Worm (Caenorhabditis elegans) whole organism, L4 larva: ENCODE data around the gene C05E11.7.

Experiments used
- D1046.2 ChIP-seq: fragments of 200-800 bp; sonication (Bioruptor generic); IDR thresholded peaks from 2 replicates; pipeline ENCODE4 v1.3.6; 2022; ENCODE audit warnings: missing genetic modification characterization, missing compliant biosample characterization
- F10B5.3 ChIP-seq: sonication (generic microtip); optimal IDR thresholded peaks from 2 replicates; lab custom pipeline; 2016; ENCODE audit warnings: mild to moderate bottlenecking, missing genetic modification characterization, missing compliant biosample characterization
- F37D6.2 ChIP-seq: sonication (generic microtip); optimal IDR thresholded peaks from 2 replicates; lab custom pipeline; 2016; ENCODE audit warnings: mild to moderate bottlenecking, missing genetic modification characterization, missing compliant biosample characterization
- F44E2.7 ChIP-seq: fragments of 200-800 bp; sonication (Bioruptor generic); IDR thresholded peaks from 2 replicates; pipeline ENCODE4 v2.1.2; 2022; ENCODE audit warnings: missing genetic modification characterization, missing compliant biosample characterization
- R02D3.7 ChIP-seq: fragments of 150-350 bp; sonication (generic microtip); optimal IDR thresholded peaks from 3 replicates; lab custom pipeline; 2014; ENCODE audit warnings: missing biosample characterization, missing genetic modification characterization
- T20F7.1 ChIP-seq: fragments of 200-800 bp; sonication (Bioruptor generic); optimal IDR thresholded peaks from 2 replicates; lab custom pipeline; 2018; ENCODE audit warnings: mild to moderate bottlenecking, missing genetic modification characterization, missing compliant biosample characterization
- T26A8.4 ChIP-seq: fragments of 200-800 bp; sonication (Bioruptor generic); IDR thresholded peaks from 2 replicates; pipeline ENCODE4 v1.3.6; 2022; ENCODE audit warnings: missing genetic modification characterization, missing compliant biosample characterization
- Y48G9A.11 ChIP-seq: fragments of 200-800 bp; sonication (Bioruptor generic); IDR thresholded peaks from 2 replicates; pipeline ENCODE4 v1.3.6; 2022; ENCODE audit warnings: missing genetic modification reagents, missing genetic modification characterization, missing compliant biosample characterization
- aha-1 ChIP-seq: fragments of 150-350 bp; peaks from one replicate; lab custom pipeline; 2014; ENCODE audit warnings: missing biosample characterization, missing genetic modification characterization
- aly-2 ChIP-seq: sonication (generic microtip); optimal IDR thresholded peaks from 2 replicates; lab custom pipeline; 2018; ENCODE audit warnings: missing biosample characterization, missing genetic modification characterization
- arid-1 ChIP-seq: fragments of 200-800 bp; sonication (Bioruptor generic); conservative IDR thresholded peaks from 2 replicates; pipeline ENCODE4 v1.3.6; 2022; ENCODE audit warnings: missing genetic modification reagents, missing genetic modification characterization, missing compliant biosample characterization
- daf-8 ChIP-seq: fragments of 200-800 bp; sonication (Bioruptor generic); IDR thresholded peaks from 2 replicates; pipeline ENCODE4 v1.3.6; 2022; ENCODE audit warnings: missing genetic modification characterization, missing compliant biosample characterization
- dmd-6 ChIP-seq: fragments of 200-800 bp; sonication (Bioruptor generic); IDR thresholded peaks from 2 replicates; pipeline ENCODE4 v1.3.6; 2022; ENCODE audit warnings: missing genetic modification reagents, missing genetic modification characterization, missing compliant biosample characterization
- dmd-9 ChIP-seq: fragments of 200-800 bp; sonication (Bioruptor generic); IDR thresholded peaks from 2 replicates; pipeline ENCODE4 v1.3.6; 2022; ENCODE audit warnings: missing genetic modification reagents, missing genetic modification characterization, missing compliant biosample characterization
- dpl-1 ChIP-seq: fragments of 150-350 bp; optimal IDR thresholded peaks from 2 replicates; lab custom pipeline; 2014; ENCODE audit warnings: missing biosample characterization, missing genetic modification reagents, missing genetic modification characterization
- duxl-1 ChIP-seq: sonication (generic microtip); optimal IDR thresholded peaks from 2 replicates; lab custom pipeline; 2016; ENCODE audit warnings: mild to moderate bottlenecking, missing genetic modification characterization, moderate library complexity, missing compliant biosample characterization; ENCODE audit not compliant: poor library complexity
- egl-27 ChIP-seq: sonication (generic microtip); optimal IDR thresholded peaks from 3 replicates; lab custom pipeline; 2017; ENCODE audit warnings: missing biosample characterization, missing genetic modification reagents, missing genetic modification characterization
- fkh-10 ChIP-seq: fragments of 150-350 bp; optimal IDR thresholded peaks from 2 replicates; lab custom pipeline; 2014; ENCODE audit warnings: missing biosample characterization, missing genetic modification reagents, missing genetic modification characterization
- hif-1 ChIP-seq, 2 experiments: sonication (generic microtip); optimal IDR thresholded peaks; 2 replicates each; lab custom pipeline; 2016 to 2017; ENCODE audit warnings: missing compliant biosample characterization in 2 of 2, missing genetic modification characterization in 2 of 2, missing genetic modification reagents in 2 of 2, missing genotype in 2 of 2, mild to moderate bottlenecking in 1 of 2
- hlh-30 ChIP-seq: sonication (generic microtip); optimal IDR thresholded peaks from 2 replicates; lab custom pipeline; 2017; ENCODE audit warnings: antibody characterized with exemption, mild to moderate bottlenecking, missing genetic modification characterization, missing compliant biosample characterization; ENCODE audit not compliant: insufficient read depth
- hmg-1.1 ChIP-seq: fragments of 200-800 bp; sonication (Bioruptor generic); IDR thresholded peaks from 2 replicates; pipeline ENCODE4 v1.3.6; 2022; ENCODE audit warnings: missing genetic modification reagents, missing genetic modification characterization, missing compliant biosample characterization
- lim-7 ChIP-seq: fragments of 200-800 bp; sonication (Bioruptor generic); IDR thresholded peaks from 2 replicates; pipeline ENCODE4 v1.3.6; 2022; ENCODE audit warnings: missing genetic modification characterization, missing compliant biosample characterization
- lin-1 ChIP-seq: fragments of 200-800 bp; sonication (Bioruptor generic); IDR thresholded peaks from 2 replicates; pipeline ENCODE4 v1.3.6; 2022; ENCODE audit warnings: missing genetic modification reagents, missing genetic modification characterization, missing compliant biosample characterization
- lin-13 ChIP-seq: fragments of 150-350 bp; optimal IDR thresholded peaks from 2 replicates; lab custom pipeline; 2014; ENCODE audit warnings: missing biosample characterization, missing genetic modification reagents, missing genetic modification characterization
- lin-29 ChIP-seq: fragments of 200-800 bp; sonication (Bioruptor generic); IDR thresholded peaks from 2 replicates; pipeline ENCODE4 v1.3.6; 2022; ENCODE audit warnings: missing genetic modification reagents, missing genetic modification characterization, missing compliant biosample characterization
- lin-39 ChIP-seq: fragments of 150-350 bp; optimal IDR thresholded peaks from 2 replicates; lab custom pipeline; 2014; ENCODE audit warnings: missing biosample characterization, missing genetic modification reagents, missing genetic modification characterization
- lsy-2 ChIP-seq, 2 experiments: fragments of 150-350 bp in 1 of 2; sonication (generic microtip) in 1 of 2; optimal IDR thresholded peaks; 2 replicates each; lab custom pipeline; 2014 to 2017; ENCODE audit warnings: missing biosample characterization in 2 of 2, missing genetic modification characterization in 2 of 2
- madf-5 ChIP-seq, 2 experiments: fragments of 200-800 bp; sonication (Bioruptor generic); IDR thresholded peaks; 2 replicates each; pipeline ENCODE4 v1.3.6; 2022; ENCODE audit warnings: missing compliant biosample characterization in 2 of 2, missing genetic modification characterization in 2 of 2
- mdl-1 ChIP-seq, 2 experiments: fragments of 150-350 bp in 1 of 2; sonication (generic microtip) in 1 of 2; optimal IDR thresholded peaks; 2 replicates each; lab custom pipeline; 2014 to 2017; ENCODE audit warnings: missing biosample characterization in 2 of 2, missing genetic modification characterization in 2 of 2
- mdt-29 ChIP-seq: fragments of 200-800 bp; sonication (Bioruptor generic); IDR thresholded peaks from 2 replicates; pipeline ENCODE4 v1.3.6; 2022; ENCODE audit warnings: missing genetic modification reagents, missing genetic modification characterization, missing compliant biosample characterization
- mep-1 ChIP-seq: fragments of 150-350 bp; sonication (generic microtip); optimal IDR thresholded peaks from 3 replicates; lab custom pipeline; 2014; ENCODE audit warnings: missing biosample characterization, missing genetic modification characterization
- mxl-3 ChIP-seq: fragments of 200-800 bp; sonication (Bioruptor generic); optimal IDR thresholded peaks from 2 replicates; lab custom pipeline; 2018; ENCODE audit warnings: mild to moderate bottlenecking, missing genetic modification characterization, missing compliant biosample characterization
- nhr-102 ChIP-seq: sonication (generic microtip); optimal IDR thresholded peaks from 2 replicates; lab custom pipeline; 2016; ENCODE audit warnings: mild to moderate bottlenecking, missing genetic modification characterization, moderate library complexity, missing compliant biosample characterization
- nhr-111 ChIP-seq: fragments of 200-800 bp; sonication (Bioruptor generic); optimal IDR thresholded peaks from 2 replicates; lab custom pipeline; 2018; ENCODE audit warnings: mild to moderate bottlenecking, missing genetic modification characterization, missing compliant biosample characterization
- nhr-237 ChIP-seq: sonication (generic microtip); optimal IDR thresholded peaks from 2 replicates; lab custom pipeline; 2017; ENCODE audit warnings: missing biosample characterization, missing genetic modification characterization
- nhr-28 ChIP-seq: fragments of 150-350 bp; optimal IDR thresholded peaks from 2 replicates; lab custom pipeline; 2014; ENCODE audit warnings: missing biosample characterization, missing genetic modification characterization
- nhr-42 ChIP-seq: fragments of 200-800 bp; sonication (Bioruptor generic); IDR thresholded peaks from 2 replicates; pipeline ENCODE4 v1.3.6; 2022; ENCODE audit warnings: missing genetic modification characterization, missing compliant biosample characterization
- nhr-48 ChIP-seq: sonication (generic microtip); optimal IDR thresholded peaks from 2 replicates; lab custom pipeline; 2016; ENCODE audit warnings: mild to moderate bottlenecking, missing genetic modification characterization, missing compliant biosample characterization
- nhr-76 ChIP-seq: fragments of 150-350 bp; optimal IDR thresholded peaks from 2 replicates; lab custom pipeline; 2014; ENCODE audit warnings: missing biosample characterization, missing genetic modification characterization
- nhr-77 ChIP-seq: fragments of 150-350 bp; optimal IDR thresholded peaks from 2 replicates; lab custom pipeline; 2014; ENCODE audit warnings: missing biosample characterization, missing genetic modification characterization
- snpc-1.2 ChIP-seq: fragments of 200-800 bp; sonication (Bioruptor generic); IDR thresholded peaks from 2 replicates; pipeline ENCODE4 v1.3.6; 2022; ENCODE audit warnings: missing genetic modification reagents, missing genetic modification characterization, missing compliant biosample characterization
- spr-1 ChIP-seq: sonication (generic microtip); optimal IDR thresholded peaks from 2 replicates; lab custom pipeline; 2016; ENCODE audit warnings: mild to moderate bottlenecking, missing genetic modification characterization, missing compliant biosample characterization
- spr-3 ChIP-seq: fragments of 200-800 bp; sonication (Bioruptor generic); optimal IDR thresholded peaks from 2 replicates; lab custom pipeline; 2018; ENCODE audit warnings: mild to moderate bottlenecking, missing genetic modification characterization, missing compliant biosample characterization
- unc-39 ChIP-seq: sonication (generic microtip); optimal IDR thresholded peaks from 2 replicates; lab custom pipeline; 2017; ENCODE audit warnings: missing biosample characterization, missing genetic modification characterization
- zfp-3 ChIP-seq: fragments of 200-800 bp; sonication (Bioruptor generic); conservative IDR thresholded peaks from 2 replicates; pipeline ENCODE4 v1.3.6; 2022; ENCODE audit warnings: missing genetic modification reagents, missing genetic modification characterization, missing compliant biosample characterization

C05E11.7 gene

ce11 chrX:4615034-4615433, 29.6 kb upstream of the C05E11.7 start:
- TF ChIP-seq aha-1 (tag; lab: Kevin White, UChicago) = peak; percentile 97
- TF ChIP-seq Y48G9A.11 (GFP tag; lab: Robert Waterston, UW) = no peak

DNA sequence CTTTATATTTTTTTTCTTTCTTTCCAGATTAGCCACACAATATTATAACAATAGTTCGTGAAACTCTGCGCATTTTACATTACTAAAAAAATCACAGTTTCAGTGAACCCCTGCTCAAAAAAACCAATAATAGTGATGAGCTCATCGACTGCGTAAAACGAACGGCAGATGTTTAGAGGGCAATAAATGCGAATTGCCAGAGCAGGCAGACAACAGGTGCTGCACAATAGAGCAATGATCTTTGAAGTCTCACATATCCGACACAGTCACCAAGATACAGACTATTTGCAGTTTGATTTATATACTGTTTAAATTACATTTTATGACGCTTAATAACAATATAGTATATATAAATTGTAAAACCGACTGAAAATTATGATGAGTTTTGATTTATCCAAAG, 24.2 kb upstream of the C05E11.7 start:
- TF ChIP-seq aha-1 (tag; lab: Kevin White, UChicago) (peak; percentile 17), daf-8 (GFP tag; lab: Robert Waterston, UW) (no peak), snpc-1.2 (GFP tag; lab: Robert Waterston, UW) (no peak), mep-1 (tag; lab: Kevin White, UChicago) (no peak)

DNA sequence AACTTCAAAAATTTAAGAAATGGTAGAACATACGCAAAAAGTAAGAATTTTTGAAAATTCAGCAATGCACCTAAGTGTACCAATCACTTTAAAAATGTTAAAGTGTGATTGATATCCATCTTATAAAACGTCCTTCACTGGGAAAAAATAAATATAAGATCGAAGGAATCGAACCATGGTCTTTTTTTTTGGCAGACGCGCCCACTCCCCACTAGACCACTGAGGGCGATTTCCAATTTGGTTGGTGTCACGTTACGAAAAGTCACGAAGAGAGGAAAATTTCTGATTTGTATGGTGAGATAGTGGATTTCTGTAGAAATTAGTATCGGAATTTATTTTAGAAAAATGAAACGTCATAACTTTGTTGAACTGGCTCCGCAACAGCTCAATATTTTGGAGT, 21.8 kb upstream of the C05E11.7 start:
- TF ChIP-seq lsy-2 (tag; optimal IDR thresholded peaks at IDR 0.05; lab: Kevin White, UChicago) (no peak), nhr-77 (no peak), nhr-48 (tag; lab: Kevin White, UChicago) (no peak), lin-39 (no peak), T20F7.1 (GFP tag; lab: Kevin White, UChicago) (no peak), R02D3.7 (tag; lab: Kevin White, UChicago) (no peak), fkh-10 (GFP tag; lab: Kevin White, UChicago) (no peak), nhr-102 (tag; lab: Kevin White, UChicago) (no peak), aly-2 (tag; lab: Kevin White, UChicago) (no peak), nhr-237 (no peak), mdl-1 (tag; optimal IDR thresholded peaks at IDR 0.05; lab: Kevin White, UChicago) (no peak), dmd-9 (GFP tag; lab: Robert Waterston, UW) (no peak), hlh-30 (tag; lab: Kevin White, UChicago) (peak; percentile 15), unc-39 (no peak), lin-1 (GFP tag; lab: Robert Waterston, UW) (no peak), hmg-1.1 (GFP tag; lab: Robert Waterston, UW) (no peak), dpl-1 (GFP tag; lab: Kevin White, UChicago) (no peak), snpc-1.2 (GFP tag; lab: Robert Waterston, UW) (peak; percentile 67; the same call in 1 of the 2 replicates), lim-7 (GFP tag; lab: Robert Waterston, UW) (peak; percentile 60), nhr-111 (no peak), nhr-76 (tag; lab: Kevin White, UChicago) (no peak), duxl-1 (tag; lab: Kevin White, UChicago) (no peak), egl-27 (tag; lab: Kevin White, UChicago) (no peak), spr-3 (GFP tag; lab: Kevin White, UChicago) (no peak), hif-1 (tag; optimal IDR thresholded peaks at IDR 0.05; lab: Kevin White, UChicago) (no peak), dmd-6 (GFP tag; lab: Robert Waterston, UW) (no peak)

DNA sequence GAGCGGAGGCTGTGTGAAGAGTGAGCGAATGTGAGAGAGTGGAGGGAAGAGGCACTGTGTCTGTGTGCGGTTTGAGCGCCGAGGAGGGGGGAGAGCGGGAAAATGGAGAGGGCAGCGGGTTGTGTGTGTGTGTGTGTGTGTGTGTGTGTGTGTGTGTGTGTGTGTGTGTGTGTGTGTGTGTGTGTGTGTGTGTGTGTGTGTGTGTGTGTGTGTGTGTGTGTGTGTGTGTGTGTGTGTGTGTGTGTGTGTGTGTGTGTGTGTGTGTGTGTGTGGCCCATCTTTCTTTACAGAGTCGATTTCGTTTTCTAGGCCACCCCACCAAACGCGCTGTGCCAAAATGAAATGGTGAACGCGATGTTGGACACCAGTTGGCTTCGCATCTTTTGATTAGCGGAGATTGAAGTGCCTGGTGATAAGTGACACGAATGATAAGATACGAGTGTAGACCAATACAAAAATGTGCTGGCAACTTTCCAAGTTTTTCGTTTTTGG, 21.0 kb upstream of the C05E11.7 start:
- TF ChIP-seq zfp-3 (GFP tag; lab: Robert Waterston, UW) (peak; percentile 76; the same call in 1 of the 2 replicates), F37D6.2 (tag; lab: Kevin White, UChicago) (peak; percentile 63), arid-1 (GFP tag; lab: Robert Waterston, UW) (peak; percentile 84), F44E2.7 (GFP tag; lab: Robert Waterston, UW) (0 out of 2 replicates have a peak, but pooled peaks have one; percentile 3), lin-13 (GFP tag; lab: Kevin White, UChicago) (peak; percentile 22), Y48G9A.11 (GFP tag; lab: Robert Waterston, UW) (0 out of 2 replicates have a peak, but pooled peaks have one; percentile 14), madf-5 (GFP tag; IDR thresholded peaks at IDR 0.05; lab: Robert Waterston, UW) (0 out of 4 replicates have a peak, but pooled peaks of 1 of the 2 experiments have one; percentile 57), mdl-1 (tag; optimal IDR thresholded peaks at IDR 0.05; lab: Kevin White, UChicago) (peak in 1 of 2 experiments; percentile 11), lim-7 (GFP tag; lab: Robert Waterston, UW) (0 out of 2 replicates have a peak, but pooled peaks have one; percentile 16), D1046.2 (peak; percentile 53; the same call in 1 of the 2 replicates), mdt-29 (GFP tag; lab: Robert Waterston, UW) (peak; percentile 55; the same call in 1 of the 2 replicates), T26A8.4 (peak; percentile 93), dmd-6 (GFP tag; lab: Robert Waterston, UW) (peak; percentile 88), nhr-28 (peak; percentile 57), nhr-42 (peak; percentile 91), spr-1 (tag; lab: Kevin White, UChicago) (peak; percentile 24), mxl-3 (GFP tag; lab: Kevin White, UChicago) (peak; percentile 93), lin-1 (GFP tag; lab: Robert Waterston, UW) (peak; percentile 70; the same call in 1 of the 2 replicates), hif-1 (tag; optimal IDR thresholded peaks at IDR 0.05; lab: Kevin White, UChicago) (peak in 1 of 2 experiments; percentile 80), lin-29 (peak; percentile 84), F10B5.3 (tag; lab: Kevin White, UChicago) (peak; percentile 77)
